Worm (Caenorhabditis elegans): ENCODE measurements around the gene flad-1.

ce11 chrII:9895173-9895572, 48.8 kb upstream of the flad-1 start:
- TF ChIP-seq rec-8 (tag; optimal IDR thresholded peaks at IDR 0.05) (no peak), ets-4 (GFP tag; optimal IDR thresholded peaks at IDR 0.05) (no peak), ceh-79 (tag; optimal IDR thresholded peaks at IDR 0.05) (no peak), cebp-1 (GFP tag; IDR thresholded peaks at IDR 0.05) (no peak), cebp-1 (tag; optimal IDR thresholded peaks at IDR 0.05) (no peak), attf-3 (GFP tag; conservative IDR thresholded peaks at IDR 0.05) (no peak), pha-4 (tag; optimal IDR thresholded peaks at IDR 0.05) (no peak), unc-62 (GFP tag; optimal IDR thresholded peaks at IDR 0.05) (no peak), sdz-38 (tag; optimal IDR thresholded peaks at IDR 0.05) (no peak), lin-26 (GFP tag; IDR thresholded peaks at IDR 0.05) (no peak), gei-17 (GFP tag; optimal IDR thresholded peaks at IDR 0.05) (no peak), ceh-100 (GFP tag; IDR thresholded peaks at IDR 0.05) (no peak), snpc-1.1 (tag; optimal IDR thresholded peaks at IDR 0.05; ENCODE audit: insufficient read depth) (no peak), tbp1 (GFP tag; optimal IDR thresholded peaks at IDR 0.05) (no peak), unc-130 (GFP tag; optimal IDR thresholded peaks at IDR 0.05) (no peak)
